Fruit fly (Drosophila melanogaster): ENCODE data around the gene CG46427.

- TF ChIP-seq cic (GFP tag; optimal IDR thresholded peaks at IDR 0.05), result peak; percentile 88
- peak; percentile 99 for TF ChIP-seq CG7101 (tag; optimal IDR thresholded peaks at IDR 0.05)
- TF ChIP-seq CG7045 (GFP tag; optimal IDR thresholded peaks at IDR 0.05), result peak; percentile 100
- peak; percentile 86 for TF ChIP-seq ovo (GFP tag; optimal IDR thresholded peaks at IDR 0.05)
- peak; percentile 98 for TF ChIP-seq CG12768 (GFP tag; optimal IDR thresholded peaks at IDR 0.05)
- peak; percentile 96 for TF ChIP-seq Hr96 (GFP tag; optimal IDR thresholded peaks at IDR 0.05)
- TF ChIP-seq CG14711 (tag; optimal IDR thresholded peaks at IDR 0.05), result peak; percentile 96
- TF ChIP-seq tj (GFP tag; optimal IDR thresholded peaks at IDR 0.05), result peak; percentile 79
- peak; percentile 96 for TF ChIP-seq toe (GFP tag; optimal IDR thresholded peaks at IDR 0.05)
- peak; percentile 91 for TF ChIP-seq Mnt (GFP tag; optimal IDR thresholded peaks at IDR 0.05)
- peak; percentile 99 for TF ChIP-seq CG33017 (tag; optimal IDR thresholded peaks at IDR 0.05)
- TF ChIP-seq cnc (optimal IDR thresholded peaks at IDR 0.05), result no peak
- TF ChIP-seq kay (GFP tag; ENCODE audit: borderline replicate concordance), result peak; percentile 99
- TF ChIP-seq CG5204 (GFP tag; optimal IDR thresholded peaks at IDR 0.05), result peak; percentile 96
These were observed 36.0 kb downstream of the CG46427 start for dm6 chr3R:12402935-12403334.

Data from whole organism, adult.